Worm (Caenorhabditis elegans) whole organism, midembryonic: ENCODE results near the gene clec-190.
"Not testable (repeated sequence)": the region's sequence is repeated elsewhere in the genome, so short reads cannot be mapped to it uniquely, and the experiment has no call there.

ENCODE experiments used
- T22C8.4 ChIP-seq: fragments of 200-800 bp; sonication (Bioruptor generic); IDR thresholded peaks from 2 replicates; pipeline ENCODE4 v1.3.6; 2022; ENCODE audit warnings: missing genetic modification characterization, missing compliant biosample characterization
- cog-1 ChIP-seq: sonication (generic microtip); optimal IDR thresholded peaks from 2 replicates; lab custom pipeline; 2016; ENCODE audit warnings: missing genetic modification characterization, missing compliant biosample characterization
- flt-1 ChIP-seq: fragments of 200-800 bp; sonication (Bioruptor generic); IDR thresholded peaks from 2 replicates; pipeline ENCODE4 v1.3.6; 2022; ENCODE audit warnings: missing genetic modification characterization, missing compliant biosample characterization
- klf-2 ChIP-seq: fragments of 200-800 bp; sonication (Bioruptor generic); conservative IDR thresholded peaks from 2 replicates; pipeline ENCODE4 v1.3.6; 2022; ENCODE audit warnings: missing genetic modification reagents, missing genetic modification characterization, missing compliant biosample characterization
- med-1 ChIP-seq: sonication (generic microtip); optimal IDR thresholded peaks from 2 replicates; lab custom pipeline; 2017; ENCODE audit warnings: missing genetic modification characterization, mild to moderate bottlenecking, missing compliant biosample characterization, antibody characterized with exemption, missing genetic modification reagents; ENCODE audit not compliant: insufficient read depth
- ref-1 ChIP-seq: fragments of 200-800 bp; sonication (Bioruptor generic); conservative IDR thresholded peaks from 2 replicates; pipeline ENCODE4 v1.3.6; 2022; ENCODE audit warnings: missing genetic modification reagents, missing genetic modification characterization, missing compliant biosample characterization
- tab-1 ChIP-seq: fragments of 200-800 bp; sonication (Bioruptor generic); IDR thresholded peaks from 2 replicates; pipeline ENCODE4 v1.3.6; 2022; ENCODE audit warnings: missing genetic modification characterization, missing compliant biosample characterization
- ztf-23 ChIP-seq: fragments of 200-800 bp; sonication (Bioruptor generic); IDR thresholded peaks from 2 replicates; pipeline ENCODE4 v1.3.6; 2022; ENCODE audit warnings: missing genetic modification reagents, missing genetic modification characterization, missing compliant biosample characterization
- ztf-29 ChIP-seq: fragments of 200-800 bp; sonication (Bioruptor generic); IDR thresholded peaks from 2 replicates; pipeline ENCODE4 v1.3.6; 2022; ENCODE audit warnings: missing genetic modification reagents, missing genetic modification characterization, missing compliant biosample characterization

clec-190 gene

DNA sequence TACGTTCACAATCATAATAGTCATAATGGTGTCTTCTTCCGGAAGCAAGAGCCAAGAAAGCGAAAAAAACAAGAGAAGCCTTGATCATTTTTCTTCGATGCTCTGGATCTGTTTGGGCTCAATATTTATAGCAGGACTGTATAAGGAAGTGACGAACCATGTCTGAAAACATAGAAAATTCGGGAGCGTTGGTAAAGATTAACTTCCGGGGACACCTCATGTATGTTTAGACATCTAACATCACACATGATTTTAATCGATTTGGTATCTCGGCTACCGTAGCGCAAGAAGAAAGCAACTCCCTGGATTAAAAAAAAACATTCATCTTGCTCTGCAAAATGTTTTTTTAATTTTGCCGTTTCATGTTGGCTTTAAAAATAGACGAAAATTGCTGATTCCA, at the start of gene clec-190:
Gene clec-190 (minus strand): TSS at position 101 of the 400 bp plus-strand sequence.
- TF ChIP-seq flt-1 (GFP tag; lab: Robert Waterston, UW), result no peak
- no peak for TF ChIP-seq med-1 (GFP tag; lab: Kevin White, UChicago)
- no peak for TF ChIP-seq tab-1
- no peak for TF ChIP-seq klf-2 (GFP tag; lab: Robert Waterston, UW)
- no peak for TF ChIP-seq ztf-23 (GFP tag; lab: Robert Waterston, UW)
- TF ChIP-seq T22C8.4, result no peak
- no peak for TF ChIP-seq cog-1
- TF ChIP-seq ref-1 (GFP tag; lab: Robert Waterston, UW), result no peak
- no peak for TF ChIP-seq ztf-29 (GFP tag; lab: Robert Waterston, UW)

DNA sequence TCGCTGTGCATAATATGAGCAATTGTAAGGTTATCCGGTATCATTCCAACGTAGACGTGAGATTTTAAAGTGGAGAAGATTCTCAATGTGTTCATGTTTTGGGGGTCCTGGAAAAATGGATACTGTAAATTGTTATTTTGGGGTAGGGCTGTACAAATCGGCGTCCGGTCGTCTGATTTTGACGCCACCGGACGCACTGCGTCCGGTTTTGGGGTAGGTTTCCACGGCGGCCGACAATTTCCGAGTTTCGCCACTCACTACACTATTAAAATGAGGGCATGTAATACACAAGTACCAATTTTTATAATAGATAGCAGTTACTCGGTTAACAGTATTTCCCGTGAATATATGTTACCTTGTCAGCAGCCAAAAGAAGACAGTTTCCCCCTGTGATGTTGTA, 42.5 kb upstream of the clec-190 start:
- TF ChIP-seq cog-1 (no peak), tab-1 (no peak), T22C8.4 (no peak), flt-1 (GFP tag; lab: Robert Waterston, UW) (no peak), klf-2 (GFP tag; lab: Robert Waterston, UW) (no peak), ztf-23 (GFP tag; lab: Robert Waterston, UW) (no peak), med-1 (GFP tag; lab: Kevin White, UChicago) (no peak), ref-1 (GFP tag; lab: Robert Waterston, UW) (no peak), ztf-29 (GFP tag; lab: Robert Waterston, UW) (no peak)

DNA sequence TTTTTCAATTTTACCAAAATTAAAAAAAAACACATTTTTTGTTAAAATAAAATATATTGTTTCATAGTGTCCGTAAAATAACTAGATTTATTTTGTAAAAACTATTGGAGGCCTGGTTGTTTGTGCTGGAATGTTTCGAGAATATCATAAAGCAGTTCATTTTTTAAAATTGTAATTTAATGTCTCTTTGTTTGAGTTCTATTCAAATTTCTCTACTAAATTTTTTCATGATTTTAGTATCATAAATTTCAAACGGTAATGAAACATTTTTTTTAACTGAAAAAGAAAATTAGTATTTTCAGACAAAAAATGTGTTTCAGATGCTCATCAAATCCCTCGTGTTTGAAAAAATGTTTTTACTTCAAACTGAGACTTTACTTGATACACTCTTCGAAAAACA, 39.7 kb upstream of the clec-190 start:
- TF ChIP-seq tab-1, result no peak
- no peak for TF ChIP-seq flt-1 (GFP tag; lab: Robert Waterston, UW)
- no peak for TF ChIP-seq ztf-29 (GFP tag; lab: Robert Waterston, UW)
- no peak for TF ChIP-seq med-1 (GFP tag; lab: Kevin White, UChicago)
- no peak for TF ChIP-seq ref-1 (GFP tag; lab: Robert Waterston, UW)
- no peak for TF ChIP-seq T22C8.4
- no peak for TF ChIP-seq klf-2 (GFP tag; lab: Robert Waterston, UW)
- TF ChIP-seq cog-1, result no peak
- no peak for TF ChIP-seq ztf-23 (GFP tag; lab: Robert Waterston, UW)

DNA sequence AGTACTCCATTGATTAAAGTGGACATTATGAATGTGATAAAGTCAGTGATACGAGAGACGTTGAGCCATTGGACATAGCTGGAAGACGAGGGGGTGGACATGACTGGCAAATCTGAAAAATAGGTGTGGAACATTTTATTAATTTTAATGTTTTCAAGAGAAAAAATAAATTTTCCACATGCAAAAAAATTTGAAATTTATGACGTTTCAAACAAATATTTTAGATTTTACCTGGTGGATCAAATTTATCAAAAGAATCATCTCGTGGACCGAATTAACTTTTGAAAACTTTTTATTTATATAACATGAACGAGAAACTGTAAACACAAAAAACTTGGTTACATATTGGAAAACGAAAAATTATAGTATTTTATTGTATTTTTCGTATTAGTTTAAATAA, 21.2 kb upstream of the clec-190 start, which contains the start of gene str-78:
Gene str-78 (minus strand): TSS at position 101 of the 400 bp plus-strand sequence.
- TF ChIP-seq flt-1 (GFP tag; lab: Robert Waterston, UW) (no peak), ref-1 (GFP tag; lab: Robert Waterston, UW) (no peak), cog-1 (no peak), klf-2 (GFP tag; lab: Robert Waterston, UW) (no peak), T22C8.4 (no peak)

DNA sequence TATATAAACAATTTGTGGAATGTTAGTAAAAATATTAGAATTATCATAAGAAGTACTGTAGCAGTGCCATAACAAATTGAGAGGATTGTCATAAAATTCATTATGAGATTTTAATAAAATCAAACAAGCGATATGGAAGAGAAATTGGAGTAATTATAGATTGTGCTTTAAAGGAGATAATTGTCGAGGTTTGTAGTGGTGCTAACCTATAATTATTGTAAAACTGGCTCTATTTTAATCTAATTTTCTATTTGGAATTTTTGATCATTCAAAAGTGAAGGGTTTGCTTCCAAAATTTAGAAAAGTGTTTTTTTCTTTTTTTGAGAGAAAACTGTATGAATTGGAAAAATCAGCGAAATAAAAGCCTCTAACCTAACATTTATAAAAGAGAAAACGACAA, 14.9 kb upstream of the clec-190 start, which contains the start of gene srg-51:
Gene srg-51 (minus strand): TSS at position 101 of the 400 bp plus-strand sequence.
- no peak for TF ChIP-seq klf-2 (GFP tag; lab: Robert Waterston, UW)

DNA sequence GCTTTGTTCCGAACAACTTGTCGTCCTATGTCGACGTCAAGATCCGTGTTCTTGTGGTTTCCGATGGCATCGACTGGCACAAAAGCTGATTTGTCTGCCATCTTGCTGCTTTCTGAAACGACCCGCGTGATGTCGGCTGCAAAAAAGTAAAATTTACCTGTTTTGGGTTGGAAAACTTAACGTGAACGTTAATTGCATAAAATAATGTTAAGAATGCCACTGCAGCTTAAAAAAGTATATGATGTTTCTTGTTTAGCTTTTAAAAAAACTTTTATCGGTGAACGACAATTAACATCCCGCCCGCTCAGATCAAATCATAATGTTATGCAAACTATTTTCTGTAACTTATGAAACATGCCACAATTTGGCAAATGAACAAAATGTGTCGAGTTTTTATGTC, 8.0 kb upstream of the clec-190 start, which contains the start of gene M199.8:
Gene M199.8 (minus strand): TSS at position 101 of the 400 bp plus-strand sequence.
- not testable (repeated sequence) for TF ChIP-seq ztf-23 (GFP tag; lab: Robert Waterston, UW); cog-1; med-1 (GFP tag; lab: Kevin White, UChicago)

DNA sequence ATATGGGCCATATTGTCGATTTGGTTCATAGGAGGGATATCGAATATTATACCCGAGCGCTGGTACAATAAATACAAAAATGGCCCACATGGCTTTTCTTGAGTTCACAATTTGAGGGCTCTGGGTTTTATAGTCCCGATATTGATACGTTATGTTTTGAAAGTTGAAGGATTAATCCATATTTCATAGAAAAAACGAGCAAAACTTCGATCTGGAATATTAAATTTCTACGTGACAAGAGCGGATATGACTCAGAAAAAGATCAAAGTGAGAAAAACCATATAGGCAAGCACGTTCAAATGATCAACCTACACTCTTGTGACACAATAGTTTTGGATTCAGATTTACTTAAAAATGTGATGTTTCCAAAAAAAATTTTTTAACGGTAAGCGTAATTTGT, 5.8 kb upstream of the clec-190 start, which contains the start of gene col-135:
Gene col-135 (minus strand): TSS at position 101 of the 400 bp plus-strand sequence.
- TF ChIP-seq tab-1 (no peak), T22C8.4 (no peak), klf-2 (GFP tag; lab: Robert Waterston, UW) (no peak), ref-1 (GFP tag; lab: Robert Waterston, UW) (no peak), flt-1 (GFP tag; lab: Robert Waterston, UW) (no peak), med-1 (GFP tag; lab: Kevin White, UChicago) (no peak), cog-1 (no peak), ztf-23 (GFP tag; lab: Robert Waterston, UW) (no peak), ztf-29 (GFP tag; lab: Robert Waterston, UW) (no peak)

DNA sequence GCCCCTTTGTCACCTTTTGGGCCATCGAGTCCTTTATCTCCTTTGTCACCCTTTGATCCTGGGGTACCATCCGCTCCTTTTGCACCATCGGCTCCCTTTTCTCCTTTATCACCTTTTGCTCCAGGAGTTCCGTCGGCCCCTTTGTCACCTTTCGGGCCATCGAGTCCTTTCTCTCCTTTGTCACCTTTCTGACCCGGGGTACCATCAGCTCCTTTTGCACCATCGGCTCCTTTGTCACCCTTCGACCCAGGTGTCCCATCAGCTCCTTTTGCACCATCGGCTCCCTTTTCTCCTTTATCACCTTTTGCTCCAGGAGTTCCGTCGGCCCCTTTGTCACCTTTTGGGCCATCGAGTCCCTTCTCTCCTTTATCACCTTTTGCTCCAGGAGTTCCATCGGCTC, 4.3 kb upstream of the clec-190 start:
- peak; percentile 67; the same call in 1 of the 2 replicates for TF ChIP-seq klf-2 (GFP tag; lab: Robert Waterston, UW)

DNA sequence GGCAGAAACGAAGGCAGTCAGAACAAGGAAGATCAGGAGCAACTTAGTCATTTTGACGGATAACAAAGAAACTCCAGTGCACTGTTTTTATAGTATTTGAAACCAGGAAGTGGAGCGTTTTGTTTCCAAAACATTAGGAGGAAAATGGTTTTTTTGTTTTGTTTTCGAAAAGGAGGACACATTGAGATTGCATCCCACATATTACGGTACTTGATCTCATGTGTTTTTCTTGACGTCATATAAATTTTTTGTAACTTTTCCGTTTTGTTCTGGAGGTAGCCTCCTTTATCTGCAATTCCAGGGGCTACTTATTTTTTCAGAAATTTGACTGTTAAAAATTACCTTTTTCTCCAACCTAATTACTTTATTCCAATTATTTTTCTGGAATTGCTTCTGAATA, 1.8 kb upstream of the clec-190 start, which contains the start of gene M199.9:
Gene M199.9 (minus strand): TSS at position 101 of the 400 bp plus-strand sequence.
- TF ChIP-seq klf-2 (GFP tag; lab: Robert Waterston, UW) (no peak), flt-1 (GFP tag; lab: Robert Waterston, UW) (no peak), med-1 (GFP tag; lab: Kevin White, UChicago) (no peak), tab-1 (no peak)

DNA sequence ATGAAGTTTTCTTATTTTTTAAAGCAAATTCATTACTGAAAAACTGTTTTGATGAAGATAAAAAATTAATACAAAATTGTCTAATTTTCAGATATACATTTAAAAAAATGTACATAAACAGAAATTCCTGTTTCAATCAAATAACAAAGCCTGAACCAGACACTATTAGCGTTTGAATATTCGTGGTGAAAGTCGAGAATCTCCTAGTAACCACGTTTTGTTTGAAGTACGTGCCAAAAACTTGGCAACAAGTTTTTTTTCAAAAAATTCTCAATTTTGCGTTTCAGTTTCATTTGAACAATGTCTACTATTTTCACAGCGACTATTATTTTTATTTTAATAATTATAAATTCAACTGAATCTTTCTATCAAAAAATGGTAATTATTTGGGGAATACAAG, 3.0 kb downstream of the clec-190 start, which contains the start of gene M199.7:
Gene M199.7 (plus strand): TSS at position 301 of the 400 bp plus-strand sequence.
- TF ChIP-seq klf-2 (GFP tag; lab: Robert Waterston, UW) (no peak), ztf-23 (GFP tag; lab: Robert Waterston, UW) (no peak), med-1 (GFP tag; lab: Kevin White, UChicago) (no peak), flt-1 (GFP tag; lab: Robert Waterston, UW) (no peak), T22C8.4 (no peak), ztf-29 (GFP tag; lab: Robert Waterston, UW) (no peak), ref-1 (GFP tag; lab: Robert Waterston, UW) (no peak), cog-1 (no peak), tab-1 (no peak)
